Fruit fly (Drosophila melanogaster): ENCODE data around the gene CG1394.

DNA sequence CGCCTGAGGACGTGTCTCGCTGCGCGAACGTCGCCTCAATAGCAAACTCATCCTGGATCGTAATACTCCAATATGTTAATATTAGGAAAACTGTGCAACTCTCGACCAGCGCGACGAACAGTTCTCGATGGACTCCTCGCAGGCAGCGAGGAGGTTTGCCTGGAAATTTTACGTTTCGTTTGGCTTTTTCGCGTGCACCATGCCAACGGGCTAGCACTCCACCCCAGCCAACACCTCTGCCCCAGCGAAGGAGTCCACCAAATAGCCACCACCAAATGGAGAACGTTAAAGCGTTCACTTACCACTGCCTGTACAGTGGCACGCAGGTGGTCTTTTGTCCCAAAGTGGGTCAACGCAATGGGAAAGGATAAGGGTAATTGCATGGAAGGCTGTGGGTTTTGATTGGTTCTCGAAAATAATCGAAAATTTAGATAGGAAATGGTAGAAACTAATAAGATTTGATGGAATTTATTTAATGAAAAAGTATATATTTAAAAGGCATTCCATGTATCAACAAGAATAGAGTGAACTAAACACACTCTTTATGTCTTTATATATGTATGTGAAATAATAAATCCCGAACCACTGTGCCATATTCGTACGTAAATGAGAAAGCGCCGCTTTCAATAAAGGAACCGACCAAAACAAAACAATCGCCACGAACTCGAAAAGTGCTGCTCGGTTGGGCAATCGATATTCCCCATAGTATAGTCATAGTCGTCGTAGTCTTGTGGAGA is 10.6 kb downstream of the CG1394 start, which contains the start of gene CG32668:
- TF ChIP-seq cic (GFP tag; optimal IDR thresholded peaks at IDR 0.05) (no peak), Crg-1 (GFP tag; optimal IDR thresholded peaks at IDR 0.05) (no peak), Clk (GFP tag; optimal IDR thresholded peaks at IDR 0.05) (no peak), bab1 (GFP tag; optimal IDR thresholded peaks at IDR 0.05) (no peak), CG1620 (GFP tag; optimal IDR thresholded peaks at IDR 0.05) (no peak), CG12768 (GFP tag; optimal IDR thresholded peaks at IDR 0.05) (no peak), CG7045 (GFP tag; optimal IDR thresholded peaks at IDR 0.05) (no peak), toe (GFP tag; optimal IDR thresholded peaks at IDR 0.05) (no peak), Hr96 (GFP tag; optimal IDR thresholded peaks at IDR 0.05) (no peak), cnc (optimal IDR thresholded peaks at IDR 0.05) (no peak)
